Worm (Caenorhabditis elegans) whole organism, L1 larva: ENCODE data around the gene fipr-14.

Source experiments
- C16A3.4 ChIP-seq: fragments of 150-350 bp; optimal IDR thresholded peaks from 2 replicates; lab custom pipeline; 2014; ENCODE audit warnings: missing biosample characterization, missing genetic modification characterization
- aha-1 ChIP-seq: fragments of 150-350 bp; optimal IDR thresholded peaks from 2 replicates; lab custom pipeline; 2014; ENCODE audit warnings: missing biosample characterization, missing genetic modification characterization
- ama-1 ChIP-seq: fragments of 150-350 bp; optimal IDR thresholded peaks from 2 replicates; lab custom pipeline; 2014
- fos-1 ChIP-seq: fragments of 150-350 bp; optimal IDR thresholded peaks from 2 replicates; lab custom pipeline; 2014; ENCODE audit warnings: missing biosample characterization, missing genetic modification characterization
- hlh-4 ChIP-seq: sonication (generic microtip); optimal IDR thresholded peaks from 2 replicates; lab custom pipeline; 2016; ENCODE audit warnings: mild to moderate bottlenecking, missing genetic modification characterization, missing compliant biosample characterization
- lin-13 ChIP-seq: fragments of 150-350 bp; optimal IDR thresholded peaks from 2 replicates; lab custom pipeline; 2014; ENCODE audit warnings: missing biosample characterization, missing genetic modification reagents, missing genetic modification characterization
- nhr-28 ChIP-seq: fragments of 150-350 bp; optimal IDR thresholded peaks from 2 replicates; lab custom pipeline; 2014; ENCODE audit warnings: missing biosample characterization, missing genetic modification characterization
- nhr-76 ChIP-seq: sonication (generic microtip); optimal IDR thresholded peaks from 2 replicates; lab custom pipeline; 2017; ENCODE audit warnings: missing biosample characterization, missing genetic modification characterization
- sup-37 ChIP-seq: fragments of 200-800 bp; sonication (Bioruptor generic); optimal IDR thresholded peaks from 2 replicates; lab custom pipeline; 2018; ENCODE audit warnings: mild to moderate bottlenecking, missing genetic modification characterization, missing compliant biosample characterization
- unc-62 ChIP-seq: fragments of 150-350 bp; optimal IDR thresholded peaks from 2 replicates; lab custom pipeline; 2014; ENCODE audit warnings: missing biosample characterization, missing genetic modification reagents, missing genetic modification characterization

DNA sequence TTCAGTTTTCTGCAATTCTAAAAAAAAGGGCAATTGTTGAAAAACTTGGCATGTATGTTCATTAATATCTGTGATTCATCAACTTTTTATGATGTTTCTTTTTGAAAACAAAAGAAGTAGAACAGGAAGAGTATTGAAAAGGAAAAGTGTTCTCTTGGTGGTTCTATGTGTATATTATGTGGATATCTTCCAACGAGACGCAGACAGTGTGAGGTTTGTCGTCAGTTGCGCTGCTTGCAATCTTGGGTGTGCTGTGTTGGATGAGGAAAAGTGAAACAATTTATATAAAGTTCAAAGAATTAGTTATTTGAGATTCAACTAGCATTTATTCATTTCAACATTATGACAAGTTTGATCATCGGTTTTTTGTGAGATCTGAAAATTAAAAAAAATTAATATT is 24.5 kb upstream of the fipr-14 start:
- no peak for TF ChIP-seq ama-1 (lab: Kevin White, UChicago)
- TF ChIP-seq unc-62 (GFP tag; lab: Kevin White, UChicago), result no peak
- no peak for TF ChIP-seq nhr-28
- no peak for TF ChIP-seq hlh-4 (tag; lab: Kevin White, UChicago)
- no peak for TF ChIP-seq lin-13
- TF ChIP-seq sup-37 (GFP tag; lab: Kevin White, UChicago), result no peak
- TF ChIP-seq fos-1 (tag; lab: Kevin White, UChicago), result no peak
- no peak for TF ChIP-seq C16A3.4
- TF ChIP-seq aha-1 (tag; lab: Kevin White, UChicago), result no peak
- no peak for TF ChIP-seq nhr-76 (tag; lab: Kevin White, UChicago)
